ENCODE assay signal across 5 worm cellular contexts in genomic region chrV:10468190-10468589, ce11.
A peak's percentile ranks its signal among the peaks of the same experiment; 100 is the strongest.
TF ChIP-seq lines count a peak whose summit lies in the region.

Gene egl-9 (plus strand): TSS chrV:10468517.

TF ChIP-seq in whole organism, L1 larva, 84 proteins besides CTCF, POLR2A, EP300 and RAD21 (continues in another document):
- no peak for TF ChIP-seq ztf-4 (tag; optimal IDR thresholded peaks at IDR 0.05; lab: Kevin White, UChicago)
- TF ChIP-seq lir-3 (tag; optimal IDR thresholded peaks at IDR 0.05; lab: Kevin White, UChicago; ENCODE audit: poor library complexity): no peak
- no peak for TF ChIP-seq nhr-11 (tag; optimal IDR thresholded peaks at IDR 0.05; lab: Kevin White, UChicago)
- no peak for TF ChIP-seq C16A3.4 (tag; optimal IDR thresholded peaks at IDR 0.05; lab: Kevin White, UChicago)
- peak; percentile 5 for TF ChIP-seq mep-1 (tag; optimal IDR thresholded peaks at IDR 0.05; lab: Kevin White, UChicago)
- no peak for TF ChIP-seq isw-1 (GFP tag; IDR thresholded peaks at IDR 0.05; lab: Robert Waterston, UW)
- no peak for TF ChIP-seq Y116A8C.19 (tag; optimal IDR thresholded peaks at IDR 0.05; lab: Kevin White, UChicago; ENCODE audit: borderline replicate concordance)
- no peak for TF ChIP-seq nhr-47 (tag; optimal IDR thresholded peaks at IDR 0.05; lab: Kevin White, UChicago)
- TF ChIP-seq nhr-76 (tag; optimal IDR thresholded peaks at IDR 0.05; lab: Kevin White, UChicago): no peak
- no peak for TF ChIP-seq ztf-11 (tag; optimal IDR thresholded peaks at IDR 0.05; lab: Kevin White, UChicago)
- no peak for TF ChIP-seq nhr-84 (tag; optimal IDR thresholded peaks at IDR 0.05; lab: Kevin White, UChicago)
- no peak for TF ChIP-seq mab-9 (GFP tag; IDR thresholded peaks at IDR 0.05; lab: Robert Waterston, UW)
- no peak for TF ChIP-seq C04F5.9 (tag; optimal IDR thresholded peaks at IDR 0.05; lab: Kevin White, UChicago)
- TF ChIP-seq efl-1 (optimal IDR thresholded peaks at IDR 0.05; lab: Kevin White, UChicago): no peak
- no peak for TF ChIP-seq efl-1 (GFP tag; optimal IDR thresholded peaks at IDR 0.05 in 1 of 2; lab: Kevin White, UChicago)
- TF ChIP-seq snu-23 (GFP tag; optimal IDR thresholded peaks at IDR 0.05; lab: Kevin White, UChicago): no peak
- peak; percentile 15 for TF ChIP-seq lin-14 (GFP tag; optimal IDR thresholded peaks at IDR 0.05; lab: Kevin White, UChicago)
- TF ChIP-seq jun-1 (tag; optimal IDR thresholded peaks at IDR 0.05; lab: Kevin White, UChicago): no peak
- TF ChIP-seq dsc-1 (tag; optimal IDR thresholded peaks at IDR 0.05; lab: Kevin White, UChicago): no peak

TF ChIP-seq in whole organism, L2 larva, 48 proteins besides CTCF, POLR2A, EP300 and RAD21 (continues in another document):
- no peak for TF ChIP-seq ceh-16 (tag; optimal IDR thresholded peaks at IDR 0.05; lab: Kevin White, UChicago)
- TF ChIP-seq peb-1 (tag; optimal IDR thresholded peaks at IDR 0.05; lab: Kevin White, UChicago): no peak
- no peak for TF ChIP-seq gmeb-1 (tag; optimal IDR thresholded peaks at IDR 0.05; lab: Kevin White, UChicago)
- peak; percentile 41 for TF ChIP-seq F13H6.1 (tag; optimal IDR thresholded peaks at IDR 0.05; lab: Kevin White, UChicago)
- no peak for TF ChIP-seq lin-39 (tag; optimal IDR thresholded peaks at IDR 0.05; lab: Kevin White, UChicago)
- no peak for TF ChIP-seq ztf-1 (GFP tag; conservative IDR thresholded peaks at IDR 0.05; lab: Robert Waterston, UW)
- peak; percentile 68 for TF ChIP-seq sma-9 (GFP tag; optimal IDR thresholded peaks at IDR 0.05; lab: Kevin White, UChicago)
- TF ChIP-seq sma-9 (tag; optimal IDR thresholded peaks at IDR 0.05; lab: Kevin White, UChicago): no peak
- no peak for TF ChIP-seq unc-39 (tag; optimal IDR thresholded peaks at IDR 0.05; lab: Kevin White, UChicago)
- TF ChIP-seq snpc-4 (tag; optimal IDR thresholded peaks at IDR 0.05; lab: Kevin White, UChicago): no peak
- no peak for TF ChIP-seq nhr-237 (tag; optimal IDR thresholded peaks at IDR 0.05; lab: Kevin White, UChicago)
- no peak for TF ChIP-seq mdl-1 (tag; optimal IDR thresholded peaks at IDR 0.05; lab: Kevin White, UChicago)
- TF ChIP-seq crh-2 (tag; optimal IDR thresholded peaks at IDR 0.05; lab: Kevin White, UChicago): peak; percentile 88
- TF ChIP-seq ztf-4 (tag; optimal IDR thresholded peaks at IDR 0.05; lab: Kevin White, UChicago): no peak
- no peak for TF ChIP-seq skn-1 (tag; optimal IDR thresholded peaks at IDR 0.05; lab: Kevin White, UChicago)
- TF ChIP-seq nhr-23 (tag; optimal IDR thresholded peaks at IDR 0.05; lab: Kevin White, UChicago): no peak
- peak; percentile 72 for TF ChIP-seq nhr-129 (tag; optimal IDR thresholded peaks at IDR 0.05; lab: Kevin White, UChicago)
- TF ChIP-seq nhr-12 (tag; optimal IDR thresholded peaks at IDR 0.05; lab: Kevin White, UChicago): no peak
- TF ChIP-seq egl-27 (tag; optimal IDR thresholded peaks at IDR 0.05; lab: Kevin White, UChicago): no peak
- TF ChIP-seq alr-1 (tag; optimal IDR thresholded peaks at IDR 0.05; lab: Kevin White, UChicago): no peak

TF ChIP-seq in whole organism, L3 larva, 47 proteins besides CTCF, POLR2A, EP300 and RAD21:
- TF ChIP-seq mdl-1 (tag; optimal IDR thresholded peaks at IDR 0.05; lab: Kevin White, UChicago) (no peak), fkh-2 (tag; optimal IDR thresholded peaks at IDR 0.05; lab: Kevin White, UChicago) (no peak), elt-2 (tag; optimal IDR thresholded peaks at IDR 0.05; lab: Kevin White, UChicago) (peak; percentile 83), pqm-1 (tag; optimal IDR thresholded peaks at IDR 0.05; lab: Kevin White, UChicago) (peak; percentile 61), nfya-1 (tag; optimal IDR thresholded peaks at IDR 0.05; lab: Kevin White, UChicago; ENCODE audit: insufficient read depth) (peak; percentile 31), ama-1 (optimal IDR thresholded peaks at IDR 0.05; lab: Kevin White, UChicago) (peak; percentile 84), aly-2 (tag; optimal IDR thresholded peaks at IDR 0.05; lab: Kevin White, UChicago) (no peak), nhr-237 (tag; optimal IDR thresholded peaks at IDR 0.05; lab: Kevin White, UChicago) (no peak), pha-4 (tag; optimal IDR thresholded peaks at IDR 0.05; lab: Kevin White, UChicago) (peak; percentile 70)

TF ChIP-seq in whole organism, L4 larva, 104 proteins besides CTCF, POLR2A, EP300 and RAD21 (continues in another document):
- TF ChIP-seq nhr-11 (tag; optimal IDR thresholded peaks at IDR 0.05; lab: Kevin White, UChicago) (no peak), nhr-10 (tag; optimal IDR thresholded peaks at IDR 0.05; lab: Kevin White, UChicago) (no peak), egl-27 (tag; optimal IDR thresholded peaks at IDR 0.05; lab: Kevin White, UChicago) (no peak), skn-1 (tag; optimal IDR thresholded peaks at IDR 0.05; lab: Kevin White, UChicago) (no peak), lin-29 (GFP tag; IDR thresholded peaks at IDR 0.05; lab: Robert Waterston, UW) (no peak), php-3 (GFP tag; IDR thresholded peaks at IDR 0.05; lab: Robert Waterston, UW) (no peak), mdl-1 (tag; optimal IDR thresholded peaks at IDR 0.05; lab: Kevin White, UChicago) (peak in 1 of 2 experiments; percentile 62), aly-2 (tag; optimal IDR thresholded peaks at IDR 0.05; lab: Kevin White, UChicago) (no peak), mdt-29 (GFP tag; IDR thresholded peaks at IDR 0.05; lab: Robert Waterston, UW) (peak; percentile 33; the same call in 1 of the 2 replicates), tag-97 (GFP tag; IDR thresholded peaks at IDR 0.05; lab: Robert Waterston, UW) (no peak), ces-1 (GFP tag; optimal IDR thresholded peaks at IDR 0.05; lab: Kevin White, UChicago) (no peak), nhr-48 (tag; optimal IDR thresholded peaks at IDR 0.05; lab: Kevin White, UChicago) (peak; percentile 53), aha-1 (tag; lab: Kevin White, UChicago) (peak; percentile 99), lin-38 (GFP tag; IDR thresholded peaks at IDR 0.05; lab: Robert Waterston, UW) (no peak), hlh-30 (tag; optimal IDR thresholded peaks at IDR 0.05; lab: Kevin White, UChicago; ENCODE audit: insufficient read depth) (peak; percentile 85), F26F4.8 (GFP tag; conservative IDR thresholded peaks at IDR 0.05; lab: Robert Waterston, UW) (no peak), Y5F2A.4 (GFP tag; optimal IDR thresholded peaks at IDR 0.05; lab: Kevin White, UChicago) (no peak), zip-2 (tag; optimal IDR thresholded peaks at IDR 0.05; lab: Kevin White, UChicago) (no peak), vab-7 (GFP tag; IDR thresholded peaks at IDR 0.05; lab: Robert Waterston, UW) (no peak), Y75B8A.6 (GFP tag; IDR thresholded peaks at IDR 0.05; lab: Robert Waterston, UW) (0 out of 2 replicates have a peak, but pooled peaks have one; percentile 16), R02D3.7 (tag; optimal IDR thresholded peaks at IDR 0.05; lab: Kevin White, UChicago) (no peak), jun-1 (tag; optimal IDR thresholded peaks at IDR 0.05; lab: Kevin White, UChicago) (no peak), zfp-2 (tag; optimal IDR thresholded peaks at IDR 0.05; lab: Kevin White, UChicago) (no peak), dpl-1 (GFP tag; optimal IDR thresholded peaks at IDR 0.05; lab: Kevin White, UChicago) (no peak), mxl-3 (GFP tag; optimal IDR thresholded peaks at IDR 0.05; lab: Kevin White, UChicago) (peak; percentile 2), hmg-1.1 (GFP tag; IDR thresholded peaks at IDR 0.05; lab: Robert Waterston, UW) (no peak), nhr-28 (tag; optimal IDR thresholded peaks at IDR 0.05; lab: Kevin White, UChicago) (peak; percentile 64)

TF ChIP-seq in whole organism, young adult, 124 proteins besides CTCF, POLR2A, EP300 and RAD21 (continues in another document):
- TF ChIP-seq tbp1 (GFP tag; optimal IDR thresholded peaks at IDR 0.05; lab: Kevin White, UChicago): peak; percentile 32
- TF ChIP-seq lir-1 (GFP tag; conservative IDR thresholded peaks at IDR 0.05; lab: Robert Waterston, UW): no peak
- TF ChIP-seq dpl-1 (GFP tag; optimal IDR thresholded peaks at IDR 0.05; lab: Kevin White, UChicago): no peak
- no peak for TF ChIP-seq efl-1 (GFP tag; optimal IDR thresholded peaks at IDR 0.05; lab: Kevin White, UChicago)
- no peak for TF ChIP-seq ztf-22 (GFP tag; optimal IDR thresholded peaks at IDR 0.05; lab: Kevin White, UChicago)
- no peak for TF ChIP-seq ekl-4 (GFP tag; IDR thresholded peaks at IDR 0.05; lab: Robert Waterston, UW)
- no peak for TF ChIP-seq hlh-26 (GFP tag; conservative IDR thresholded peaks at IDR 0.05; lab: Robert Waterston, UW)
- no peak for TF ChIP-seq F39B2.1 (GFP tag; IDR thresholded peaks at IDR 0.05; lab: Robert Waterston, UW)
- TF ChIP-seq hsf-1 (GFP tag; IDR thresholded peaks at IDR 0.05; lab: Robert Waterston, UW): no peak
- no peak for TF ChIP-seq mel-28 (tag; optimal IDR thresholded peaks at IDR 0.05; lab: Kevin White, UChicago; ENCODE audit: borderline replicate concordance)
- TF ChIP-seq T26A5.8 (tag; optimal IDR thresholded peaks at IDR 0.05; lab: Kevin White, UChicago): no peak
- TF ChIP-seq atf-7 (tag; optimal IDR thresholded peaks at IDR 0.05; lab: Kevin White, UChicago): peak; percentile 39
- no peak for TF ChIP-seq him-1 (tag; optimal IDR thresholded peaks at IDR 0.05; lab: Kevin White, UChicago)
- no peak for TF ChIP-seq ztf-25 (GFP tag; IDR thresholded peaks at IDR 0.05; lab: Robert Waterston, UW)
- no peak for TF ChIP-seq cebp-1 (GFP tag; IDR thresholded peaks at IDR 0.05; lab: Robert Waterston, UW)
- TF ChIP-seq cebp-1 (tag; optimal IDR thresholded peaks at IDR 0.05; lab: Kevin White, UChicago): peak; percentile 27
- TF ChIP-seq nfyb-1 (GFP tag; IDR thresholded peaks at IDR 0.05; lab: Robert Waterston, UW): no peak; the same call in 1 of the 2 replicates
- TF ChIP-seq somi-1 (GFP tag; optimal IDR thresholded peaks at IDR 0.05; lab: Kevin White, UChicago): peak; percentile 22
- no peak for TF ChIP-seq K12H6.12 (tag; optimal IDR thresholded peaks at IDR 0.05; lab: Kevin White, UChicago)
- TF ChIP-seq B0035.1 (tag; optimal IDR thresholded peaks at IDR 0.05; lab: Kevin White, UChicago): no peak
- no peak for TF ChIP-seq xnd-1 (tag; optimal IDR thresholded peaks at IDR 0.05; lab: Kevin White, UChicago)
- TF ChIP-seq nfya-2 (GFP tag; IDR thresholded peaks at IDR 0.05; lab: Robert Waterston, UW): no peak
- TF ChIP-seq snpc-3.4 (tag; optimal IDR thresholded peaks at IDR 0.05; lab: Kevin White, UChicago): no peak
- TF ChIP-seq let-526 (GFP tag; IDR thresholded peaks at IDR 0.05; lab: Robert Waterston, UW): no peak
- no peak for TF ChIP-seq rcor-1 (GFP tag; IDR thresholded peaks at IDR 0.05; lab: Robert Waterston, UW)
- no peak for TF ChIP-seq bed-2 (GFP tag; IDR thresholded peaks at IDR 0.05; lab: Robert Waterston, UW)
- no peak for TF ChIP-seq bed-1 (GFP tag; IDR thresholded peaks at IDR 0.05; lab: Robert Waterston, UW)
- TF ChIP-seq F55B11.4 (tag; optimal IDR thresholded peaks at IDR 0.05; lab: Kevin White, UChicago; ENCODE audit: borderline replicate concordance, insufficient read depth): no peak
- no peak for TF ChIP-seq gei-17 (GFP tag; optimal IDR thresholded peaks at IDR 0.05; lab: Kevin White, UChicago)
- TF ChIP-seq zim-3 (tag; optimal IDR thresholded peaks at IDR 0.05; lab: Kevin White, UChicago): no peak
- no peak for TF ChIP-seq snpc-1.1 (tag; optimal IDR thresholded peaks at IDR 0.05; lab: Kevin White, UChicago; ENCODE audit: insufficient read depth)
